Worm (Caenorhabditis elegans): ENCODE data around the gene T25G12.3.

DNA sequence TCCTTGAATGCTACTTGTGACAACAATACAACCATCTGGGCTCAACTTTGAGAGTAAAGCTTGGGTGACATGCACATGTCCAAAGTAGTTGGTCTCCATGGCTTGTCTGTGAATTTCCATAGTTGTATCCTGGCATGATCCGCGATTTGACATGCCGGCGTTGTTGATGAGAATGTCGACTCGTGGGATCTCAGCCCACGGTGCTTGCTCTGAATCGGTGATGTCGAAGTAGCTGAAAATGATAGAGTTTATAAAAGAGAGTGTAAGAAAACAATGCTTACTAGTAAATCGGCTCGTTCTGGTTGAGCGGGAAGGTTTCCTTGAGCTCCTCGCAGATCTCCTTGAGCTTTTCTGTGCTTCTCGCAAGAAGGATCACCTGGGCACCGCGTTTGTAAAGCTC lies 3.5 kb downstream of the T25G12.3 start:
- TF ChIP-seq nhr-12 (tag; optimal IDR thresholded peaks at IDR 0.05) (no peak), unc-62 (GFP tag; optimal IDR thresholded peaks at IDR 0.05) (no peak), ceh-16 (tag; optimal IDR thresholded peaks at IDR 0.05) (no peak), elt-2 (tag; optimal IDR thresholded peaks at IDR 0.05) (no peak), nhr-237 (tag; optimal IDR thresholded peaks at IDR 0.05) (no peak), unc-39 (tag; optimal IDR thresholded peaks at IDR 0.05) (no peak), ceh-28 (tag; optimal IDR thresholded peaks at IDR 0.05) (no peak), nhr-28 (tag; optimal IDR thresholded peaks at IDR 0.05) (no peak), elt-3 (tag; optimal IDR thresholded peaks at IDR 0.05) (no peak), ZK546.5 (tag; optimal IDR thresholded peaks at IDR 0.05) (no peak), snpc-4 (tag; optimal IDR thresholded peaks at IDR 0.05) (no peak), mdl-1 (tag; optimal IDR thresholded peaks at IDR 0.05) (no peak), fos-1 (tag; optimal IDR thresholded peaks at IDR 0.05) (no peak)
